Worm (Caenorhabditis elegans): ENCODE results near the gene Y73B6BL.289.

Y73B6BL.289 gene

DNA sequence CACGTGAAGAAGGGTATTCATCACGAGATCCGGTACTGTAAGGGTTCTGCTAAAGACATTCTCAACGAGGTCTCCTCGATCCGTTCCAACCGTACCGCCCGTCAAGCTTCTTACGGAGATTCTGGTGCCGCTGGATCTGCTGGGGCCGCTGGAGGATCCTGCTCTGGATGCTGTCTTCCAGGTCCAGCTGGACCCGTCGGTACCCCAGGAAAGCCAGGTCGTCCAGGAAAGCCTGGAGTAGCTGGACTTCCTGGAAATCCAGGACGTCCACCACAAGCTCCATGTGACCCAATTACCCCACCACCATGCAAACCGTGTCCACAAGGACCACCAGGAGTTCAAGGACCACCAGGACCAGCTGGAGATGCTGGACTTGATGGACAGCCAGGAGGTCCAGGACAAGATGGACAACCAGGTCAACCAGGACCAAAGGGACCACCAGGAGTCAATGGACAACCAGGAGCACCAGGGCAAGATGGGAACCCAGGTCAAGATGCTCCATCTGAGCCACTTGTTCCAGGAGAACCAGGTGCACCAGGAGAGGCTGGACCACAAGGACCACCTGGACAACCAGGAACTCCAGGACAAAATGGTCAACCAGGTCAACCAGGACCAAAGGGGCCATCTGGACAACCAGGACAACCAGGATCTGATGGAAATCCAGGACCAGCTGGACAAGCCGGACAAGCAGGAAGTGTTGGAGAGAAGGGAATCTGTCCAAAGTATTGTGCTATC, 30.2 kb downstream of the Y73B6BL.289 start:
- no peak for TF ChIP-seq hlh-1 (tag; optimal IDR thresholded peaks at IDR 0.05)
- no peak for TF ChIP-seq elt-3 (tag; optimal IDR thresholded peaks at IDR 0.05)
- TF ChIP-seq ceh-83 (GFP tag; optimal IDR thresholded peaks at IDR 0.05), result no peak
- TF ChIP-seq blmp-1 (tag; optimal IDR thresholded peaks at IDR 0.05), result no peak
- TF ChIP-seq lin-13 (tag; optimal IDR thresholded peaks at IDR 0.05), result no peak
- TF ChIP-seq mep-1 (tag; optimal IDR thresholded peaks at IDR 0.05), result no peak
- no peak for TF ChIP-seq drap-1 (GFP tag; optimal IDR thresholded peaks at IDR 0.05)

ce11 chrIV:6378398-6378797, 31.1 kb downstream of the Y73B6BL.289 start:
- TF ChIP-seq lin-32 (GFP tag; optimal IDR thresholded peaks at IDR 0.05) (no peak), elt-3 (tag; optimal IDR thresholded peaks at IDR 0.05) (no peak), drap-1 (GFP tag; optimal IDR thresholded peaks at IDR 0.05) (no peak), ceh-83 (GFP tag; optimal IDR thresholded peaks at IDR 0.05) (no peak), mab-5 (tag; optimal IDR thresholded peaks at IDR 0.05) (no peak), elt-1 (tag; optimal IDR thresholded peaks at IDR 0.05; ENCODE audit: borderline replicate concordance, insufficient read depth) (no peak), nhr-76 (tag; optimal IDR thresholded peaks at IDR 0.05) (no peak), ztf-11 (tag; optimal IDR thresholded peaks at IDR 0.05) (no peak), unc-62 (GFP tag; optimal IDR thresholded peaks at IDR 0.05) (no peak), snpc-4 (tag; optimal IDR thresholded peaks at IDR 0.05) (no peak), bed-3 (GFP tag; optimal IDR thresholded peaks at IDR 0.05) (no peak), pha-4 (tag; optimal IDR thresholded peaks at IDR 0.05) (no peak), tbx-8 (GFP tag; optimal IDR thresholded peaks at IDR 0.05) (no peak), lin-13 (tag; optimal IDR thresholded peaks at IDR 0.05) (no peak), lsy-2 (tag; optimal IDR thresholded peaks at IDR 0.05) (no peak), ceh-39 (tag; optimal IDR thresholded peaks at IDR 0.05) (no peak)

DNA sequence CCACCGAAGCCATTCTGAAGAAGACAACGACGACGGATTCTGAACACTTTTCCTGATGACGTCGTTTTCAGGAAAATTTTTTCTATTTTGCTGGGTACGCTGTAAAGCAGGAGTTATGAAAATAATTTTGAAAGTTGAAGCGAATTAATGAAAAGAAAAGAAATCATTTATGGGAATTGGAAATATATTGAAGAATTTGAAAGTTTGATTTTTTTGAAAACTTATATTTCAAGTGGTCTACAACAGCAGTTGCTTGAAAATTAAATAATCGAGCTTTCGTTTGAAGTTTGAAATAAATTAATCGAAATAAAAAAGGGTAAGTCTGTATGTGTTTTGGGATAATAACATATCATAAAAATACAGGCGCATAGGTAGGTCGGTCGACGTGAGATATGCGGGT, 36.7 kb downstream of the Y73B6BL.289 start, which contains the start of gene shl-1:
Gene shl-1 (minus strand): TSS at position 101 of the 400 bp plus-strand sequence.
- TF ChIP-seq ceh-83 (GFP tag; optimal IDR thresholded peaks at IDR 0.05) (no peak), tbx-8 (GFP tag; optimal IDR thresholded peaks at IDR 0.05) (no peak), mep-1 (tag; optimal IDR thresholded peaks at IDR 0.05) (no peak), ces-1 (GFP tag; optimal IDR thresholded peaks at IDR 0.05) (no peak), drap-1 (GFP tag; optimal IDR thresholded peaks at IDR 0.05) (no peak), unc-62 (GFP tag; optimal IDR thresholded peaks at IDR 0.05) (no peak), unc-120 (tag; optimal IDR thresholded peaks at IDR 0.05; ENCODE audit: poor library complexity, severe bottlenecking) (no peak), ztf-11 (tag; optimal IDR thresholded peaks at IDR 0.05) (no peak)

- TF ChIP-seq blmp-1 (tag; optimal IDR thresholded peaks at IDR 0.05) (no peak), nhr-76 (tag; optimal IDR thresholded peaks at IDR 0.05) (no peak), mab-5 (tag; optimal IDR thresholded peaks at IDR 0.05) (no peak), nhr-12 (tag; optimal IDR thresholded peaks at IDR 0.05) (no peak), elt-3 (tag; optimal IDR thresholded peaks at IDR 0.05) (no peak), ces-1 (GFP tag; optimal IDR thresholded peaks at IDR 0.05) (peak; percentile 62), zip-8 (tag; optimal IDR thresholded peaks at IDR 0.05) (no peak)
These were observed 37.7 kb downstream of the Y73B6BL.289 start for ce11 chrIV:6385010-6385409.

ce11 chrIV:6388550-6388949, 41.2 kb downstream of the Y73B6BL.289 start:
- no peak for TF ChIP-seq nhr-2 (tag; optimal IDR thresholded peaks at IDR 0.05)
- TF ChIP-seq unc-62 (GFP tag; optimal IDR thresholded peaks at IDR 0.05), result no peak
- TF ChIP-seq mep-1 (tag; optimal IDR thresholded peaks at IDR 0.05), result no peak
- TF ChIP-seq mls-2 (tag; optimal IDR thresholded peaks at IDR 0.05), result no peak
- no peak for TF ChIP-seq unc-120 (tag; optimal IDR thresholded peaks at IDR 0.05; ENCODE audit: poor library complexity, severe bottlenecking)
- no peak for TF ChIP-seq pha-4 (tag; optimal IDR thresholded peaks at IDR 0.05)
- no peak for TF ChIP-seq ces-1 (GFP tag; optimal IDR thresholded peaks at IDR 0.05)

ce11 chrIV:6391566-6391965, 44.3 kb downstream of the Y73B6BL.289 start:
- TF ChIP-seq unc-39 (tag; optimal IDR thresholded peaks at IDR 0.05) (no peak), ham-2 (GFP tag; optimal IDR thresholded peaks at IDR 0.05) (no peak), hlh-1 (tag; optimal IDR thresholded peaks at IDR 0.05) (no peak), flh-1 (GFP tag; optimal IDR thresholded peaks at IDR 0.05) (no peak), lin-13 (tag; optimal IDR thresholded peaks at IDR 0.05) (no peak), cnd-1 (tag; optimal IDR thresholded peaks at IDR 0.05) (no peak), zip-8 (tag; optimal IDR thresholded peaks at IDR 0.05) (no peak), mls-2 (tag; optimal IDR thresholded peaks at IDR 0.05) (no peak), drap-1 (GFP tag; optimal IDR thresholded peaks at IDR 0.05) (no peak), nhr-2 (tag; optimal IDR thresholded peaks at IDR 0.05) (no peak), pha-4 (tag; optimal IDR thresholded peaks at IDR 0.05) (no peak), elt-3 (tag; optimal IDR thresholded peaks at IDR 0.05) (no peak), ces-1 (GFP tag; optimal IDR thresholded peaks at IDR 0.05) (no peak)

Data from whole organism, mixed stage, embryonic.